Worm (Caenorhabditis elegans) whole organism, L1 larva: ENCODE measurements around the gene lips-2.

Source experiments
- C34B4.2 ChIP-seq: sonication (generic microtip); optimal IDR thresholded peaks from 2 replicates; lab custom pipeline; 2017; ENCODE audit warnings: mild to moderate bottlenecking, missing genetic modification characterization, missing compliant biosample characterization
- blmp-1 ChIP-seq: fragments of 150-350 bp; optimal IDR thresholded peaks from 2 replicates; lab custom pipeline; 2014; ENCODE audit warnings: missing biosample characterization, missing genetic modification characterization
- ceh-63 ChIP-seq: fragments of 200-800 bp; sonication (Bioruptor generic); optimal IDR thresholded peaks from 2 replicates; lab custom pipeline; 2018; ENCODE audit warnings: mild to moderate bottlenecking, missing genetic modification characterization, missing compliant biosample characterization
- egl-13 ChIP-seq: sonication (generic microtip); optimal IDR thresholded peaks from 2 replicates; lab custom pipeline; 2016; ENCODE audit warnings: missing genotype, missing genetic modification reagents, missing genetic modification characterization, missing compliant biosample characterization
- fos-1 ChIP-seq: fragments of 150-350 bp; optimal IDR thresholded peaks from 2 replicates; lab custom pipeline; 2014; ENCODE audit warnings: missing biosample characterization, missing genetic modification characterization
- nhr-12 ChIP-seq: sonication (generic microtip); optimal IDR thresholded peaks from 2 replicates; lab custom pipeline; 2017; ENCODE audit warnings: missing biosample characterization, missing genetic modification characterization
- skn-1 ChIP-seq: fragments of 150-350 bp; optimal IDR thresholded peaks from 2 replicates; lab custom pipeline; 2014; ENCODE audit warnings: missing biosample characterization, missing genetic modification characterization
- snpc-4 ChIP-seq: fragments of 150-350 bp; optimal IDR thresholded peaks from 2 replicates; lab custom pipeline; 2014; ENCODE audit warnings: missing biosample characterization, missing genetic modification characterization
- zag-1 ChIP-seq: fragments of 150-350 bp; optimal IDR thresholded peaks from 2 replicates; lab custom pipeline; 2014; ENCODE audit warnings: missing biosample characterization, missing genetic modification characterization

DNA sequence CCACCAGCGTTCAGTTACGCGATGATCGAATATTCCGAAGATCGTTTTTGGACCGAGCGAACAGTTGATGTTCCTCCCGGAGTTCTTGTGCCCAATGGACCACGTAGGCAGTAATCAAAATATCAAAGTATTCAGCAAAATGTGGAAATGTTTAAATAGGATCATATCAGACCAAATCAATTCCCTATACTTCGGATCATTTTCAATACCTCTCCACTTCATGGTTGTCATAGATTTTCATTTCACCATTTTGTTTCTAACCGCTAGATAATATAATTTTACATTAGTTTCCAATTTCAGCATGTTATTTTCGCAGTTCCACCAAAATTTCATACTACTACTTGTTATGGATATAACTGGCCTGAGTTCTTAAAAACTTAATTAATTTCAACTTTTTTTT lies 32.0 kb downstream of the lips-2 start:
- TF ChIP-seq blmp-1 (tag; lab: Kevin White, UChicago): no peak
- TF ChIP-seq zag-1 (tag; lab: Kevin White, UChicago): no peak
- TF ChIP-seq C34B4.2 (tag; lab: Kevin White, UChicago): no peak
- no peak for TF ChIP-seq nhr-12
- TF ChIP-seq ceh-63 (GFP tag; lab: Kevin White, UChicago): no peak
- TF ChIP-seq egl-13 (tag; lab: Kevin White, UChicago): no peak
- TF ChIP-seq skn-1 (tag; lab: Kevin White, UChicago): no peak
- TF ChIP-seq snpc-4: no peak
- TF ChIP-seq fos-1 (tag; lab: Kevin White, UChicago): no peak
